Worm (Caenorhabditis elegans) whole organism, late embryonic: ENCODE measurements around the gene cyn-2.

Experiments used
- ceh-45 ChIP-seq: fragments of 200-800 bp; sonication (Bioruptor generic); IDR thresholded peaks from 2 replicates; pipeline ENCODE4 v1.3.6; 2022; ENCODE audit warnings: missing genetic modification reagents, missing genetic modification characterization, missing compliant biosample characterization
- fkh-10 ChIP-seq: fragments of 150-350 bp; optimal IDR thresholded peaks from 2 replicates; lab custom pipeline; 2014; ENCODE audit warnings: missing biosample characterization, missing genetic modification reagents, missing genetic modification characterization
- lin-11 ChIP-seq: fragments of 200-800 bp; sonication (Bioruptor generic); optimal IDR thresholded peaks from 2 replicates; lab custom pipeline; 2018; ENCODE audit warnings: mild to moderate bottlenecking, missing genetic modification characterization, missing compliant biosample characterization

ce11 chrIII:13717505-13717904 lies 25.0 kb downstream of the cyn-2 start:
- TF ChIP-seq fkh-10: no peak
- no peak for TF ChIP-seq ceh-45
- TF ChIP-seq lin-11: no peak
